Worm (Caenorhabditis elegans): Measurements from ENCODE around the gene spp-12.

spp-12 gene

DNA sequence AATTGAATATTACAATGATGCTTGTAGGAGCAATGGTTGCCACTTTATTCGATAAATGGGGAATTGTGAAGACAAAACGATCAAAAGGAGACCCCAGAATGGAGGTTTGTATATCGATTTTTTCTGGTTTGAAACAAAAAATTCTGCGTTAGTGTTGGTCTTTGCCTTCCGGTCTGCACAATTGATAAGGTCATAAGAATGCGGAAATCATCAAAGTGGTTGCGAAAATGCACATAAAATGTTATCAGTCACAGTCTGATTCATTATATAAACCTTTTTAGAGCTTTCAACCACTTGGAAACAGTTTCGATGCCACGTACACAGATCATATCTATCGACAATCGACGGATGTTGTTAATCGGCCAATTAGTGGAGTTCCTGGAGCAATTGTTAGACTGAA lies 4.0 kb downstream of the spp-12 start:
- no peak for TF ChIP-seq Y105C5A.15 (GFP tag; IDR thresholded peaks at IDR 0.05)
- TF ChIP-seq snpc-4 (tag; optimal IDR thresholded peaks at IDR 0.05), result no peak
- no peak for TF ChIP-seq mxl-3 (GFP tag; optimal IDR thresholded peaks at IDR 0.05)
- no peak for TF ChIP-seq mep-1 (tag; optimal IDR thresholded peaks at IDR 0.05)
- no peak for TF ChIP-seq attf-4 (tag; optimal IDR thresholded peaks at IDR 0.05)
- no peak for TF ChIP-seq egl-43 (GFP tag; IDR thresholded peaks at IDR 0.05)
- TF ChIP-seq nhr-11 (tag; optimal IDR thresholded peaks at IDR 0.05), result no peak
- TF ChIP-seq F10B5.3 (tag; optimal IDR thresholded peaks at IDR 0.05), result no peak
- no peak for TF ChIP-seq daf-8 (GFP tag; IDR thresholded peaks at IDR 0.05)
- TF ChIP-seq nhr-48 (tag; optimal IDR thresholded peaks at IDR 0.05), result no peak
- no peak for TF ChIP-seq vab-7 (GFP tag; IDR thresholded peaks at IDR 0.05)
- TF ChIP-seq mdl-1 (tag; optimal IDR thresholded peaks at IDR 0.05), result no peak
- TF ChIP-seq nhr-77 (tag; optimal IDR thresholded peaks at IDR 0.05), result peak; percentile 61
- TF ChIP-seq tra-1 (GFP tag; IDR thresholded peaks at IDR 0.05), result 0 out of 2 replicates have a peak, but pooled peaks have one; percentile 10
- no peak for TF ChIP-seq fkh-10 (GFP tag; optimal IDR thresholded peaks at IDR 0.05)
- TF ChIP-seq spr-1 (tag; optimal IDR thresholded peaks at IDR 0.05), result no peak
- TF ChIP-seq D1046.2 (GFP tag; IDR thresholded peaks at IDR 0.05), result no peak
- no peak for TF ChIP-seq cey-2 (tag; optimal IDR thresholded peaks at IDR 0.05; ENCODE audit: borderline replicate concordance, insufficient read depth)
- TF ChIP-seq pqm-1 (tag; optimal IDR thresholded peaks at IDR 0.05), result peak; percentile 88
- no peak for TF ChIP-seq ceh-62 (tag; optimal IDR thresholded peaks at IDR 0.05)
- no peak for TF ChIP-seq zfp-2 (tag; optimal IDR thresholded peaks at IDR 0.05)
- no peak for TF ChIP-seq lim-7 (GFP tag; IDR thresholded peaks at IDR 0.05)
- TF ChIP-seq rbr-2 (tag; optimal IDR thresholded peaks at IDR 0.05), result no peak
- no peak for TF ChIP-seq unc-62 (GFP tag; optimal IDR thresholded peaks at IDR 0.05 in 1 of 2)
- TF ChIP-seq unc-62 (tag; optimal IDR thresholded peaks at IDR 0.05), result no peak
- no peak for TF ChIP-seq F44E2.7 (GFP tag; IDR thresholded peaks at IDR 0.05)
- TF ChIP-seq jun-1 (tag; optimal IDR thresholded peaks at IDR 0.05), result no peak
- peak; percentile 53 for TF ChIP-seq dve-1 (tag; optimal IDR thresholded peaks at IDR 0.05; ENCODE audit: insufficient read depth)
- no peak for TF ChIP-seq zip-11 (GFP tag; IDR thresholded peaks at IDR 0.05)
- TF ChIP-seq dmd-9 (GFP tag; IDR thresholded peaks at IDR 0.05), result no peak
- TF ChIP-seq lin-39 (tag; optimal IDR thresholded peaks at IDR 0.05), result no peak
- TF ChIP-seq snpc-1.2 (GFP tag; IDR thresholded peaks at IDR 0.05), result no peak
- no peak for TF ChIP-seq unc-130 (GFP tag; optimal IDR thresholded peaks at IDR 0.05)
- TF ChIP-seq mes-2 (tag; optimal IDR thresholded peaks at IDR 0.05; ENCODE audit: poor library complexity, severe bottlenecking), result no peak
- no peak for TF ChIP-seq zag-1 (tag; optimal IDR thresholded peaks at IDR 0.05)
- TF ChIP-seq dmd-6 (GFP tag; IDR thresholded peaks at IDR 0.05), result peak; percentile 87
- no peak for TF ChIP-seq lin-15B (tag; optimal IDR thresholded peaks at IDR 0.05)
- TF ChIP-seq nhr-10 (tag; optimal IDR thresholded peaks at IDR 0.05), result no peak
- TF ChIP-seq ztf-11 (tag; optimal IDR thresholded peaks at IDR 0.05), result no peak
- TF ChIP-seq aly-2 (tag; optimal IDR thresholded peaks at IDR 0.05), result no peak
- no peak for TF ChIP-seq ceh-82 (tag; optimal IDR thresholded peaks at IDR 0.05)
- peak; percentile 62 for TF ChIP-seq hlh-11 (tag; optimal IDR thresholded peaks at IDR 0.05)
- TF ChIP-seq tag-97 (GFP tag; IDR thresholded peaks at IDR 0.05), result no peak
- peak; percentile 6 for TF ChIP-seq duxl-1 (tag; optimal IDR thresholded peaks at IDR 0.05; ENCODE audit: poor library complexity)
- peak; percentile 12 for TF ChIP-seq nhr-6 (tag; optimal IDR thresholded peaks at IDR 0.05)
- peak; percentile 65 for TF ChIP-seq nhr-28 (tag; optimal IDR thresholded peaks at IDR 0.05)
- peak; percentile 80 for TF ChIP-seq lin-1 (GFP tag; IDR thresholded peaks at IDR 0.05)
- no peak for TF ChIP-seq Y75B8A.6 (GFP tag; IDR thresholded peaks at IDR 0.05)
- TF ChIP-seq gei-8 (GFP tag; optimal IDR thresholded peaks at IDR 0.05), result no peak
- no peak for TF ChIP-seq ceh-44 (GFP tag; IDR thresholded peaks at IDR 0.05)
- TF ChIP-seq zip-2 (tag; optimal IDR thresholded peaks at IDR 0.05), result no peak
- TF ChIP-seq nhr-42 (GFP tag; IDR thresholded peaks at IDR 0.05), result no peak
- no peak for TF ChIP-seq nhr-41 (GFP tag; IDR thresholded peaks at IDR 0.05)
- peak; percentile 86 for TF ChIP-seq php-3 (GFP tag; IDR thresholded peaks at IDR 0.05)
